Worm (Caenorhabditis elegans) whole organism, L4/young adult: ENCODE measurements around the gene Y22D7AR.14.

Experiments
- W03F9.2 ChIP-seq: fragments of 150-350 bp; optimal IDR thresholded peaks from 2 replicates; lab custom pipeline; 2014; ENCODE audit warnings: missing biosample characterization, missing genetic modification characterization
- dao-5 ChIP-seq: sonication (generic microtip); optimal IDR thresholded peaks from 2 replicates; lab custom pipeline; 2016; ENCODE audit warnings: missing genotype, missing genetic modification characterization, moderate library complexity, missing compliant biosample characterization
- him-1 ChIP-seq: sonication (generic microtip); optimal IDR thresholded peaks from 2 replicates; lab custom pipeline; 2016; ENCODE audit warnings: missing genotype, missing genetic modification reagents, missing genetic modification characterization, missing compliant biosample characterization

DNA sequence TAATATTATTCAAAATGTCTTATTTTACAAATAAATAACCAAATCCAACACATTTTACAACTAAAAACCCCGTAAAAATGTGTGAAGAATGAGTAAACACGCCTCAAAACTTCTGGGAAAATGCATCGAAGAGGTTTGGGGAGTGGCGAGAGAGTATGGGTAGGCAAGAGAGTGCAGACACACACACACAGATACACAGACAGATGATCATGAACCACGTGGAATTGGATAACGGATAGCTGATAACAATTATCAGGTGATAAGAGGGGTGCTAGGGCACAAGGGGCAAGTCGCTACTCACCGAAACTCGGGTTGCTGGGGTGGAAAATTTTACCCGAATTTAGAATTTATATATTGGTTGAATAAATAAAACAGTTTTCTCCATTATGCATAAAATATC is 7.6 kb downstream of the Y22D7AR.14 start:
- TF ChIP-seq him-1 (tag; lab: Kevin White, UChicago), result no peak
- no peak for TF ChIP-seq W03F9.2 (tag; lab: Kevin White, UChicago)
- no peak for TF ChIP-seq dao-5 (tag; lab: Kevin White, UChicago)
